Fruit fly (Drosophila melanogaster): ENCODE results near the gene CG15498.

CG15498 gene

dm6 chr3R:21604564-21604963, 35.6 kb upstream of the CG15498 start:
- TF ChIP-seq Myc (optimal IDR thresholded peaks at IDR 0.05), result no peak

- no peak for TF ChIP-seq Sin3A (optimal IDR thresholded peaks at IDR 0.05)
- no peak for TF ChIP-seq ttk (optimal IDR thresholded peaks at IDR 0.05)
- no peak for TF ChIP-seq psq (optimal IDR thresholded peaks at IDR 0.05)
- TF ChIP-seq h (optimal IDR thresholded peaks at IDR 0.05), result no peak
- no peak for TF ChIP-seq insv (optimal IDR thresholded peaks at IDR 0.05)
- no peak for TF ChIP-seq Myc (optimal IDR thresholded peaks at IDR 0.05)
These were observed 33.7 kb upstream of the CG15498 start for dm6 chr3R:21602688-21603031.

- no peak for TF ChIP-seq psq (optimal IDR thresholded peaks at IDR 0.05)
- no peak for TF ChIP-seq ttk (optimal IDR thresholded peaks at IDR 0.05)
- no peak for TF ChIP-seq h (optimal IDR thresholded peaks at IDR 0.05)
These were observed 33.2 kb upstream of the CG15498 start for dm6 chr3R:21601954-21602687.

- no peak for TF ChIP-seq Sin3A (optimal IDR thresholded peaks at IDR 0.05)
- TF ChIP-seq h (optimal IDR thresholded peaks at IDR 0.05), result no peak
- TF ChIP-seq Myc (optimal IDR thresholded peaks at IDR 0.05), result no peak
- TF ChIP-seq ttk (optimal IDR thresholded peaks at IDR 0.05), result no peak
- no peak for TF ChIP-seq insv (optimal IDR thresholded peaks at IDR 0.05)
These were observed 30.7 kb upstream of the CG15498 start for dm6 chr3R:21599642-21600041.

dm6 chr3R:21598605-21599004, 29.7 kb upstream of the CG15498 start:
- TF ChIP-seq ttk (optimal IDR thresholded peaks at IDR 0.05), result no peak
- no peak for TF ChIP-seq insv (optimal IDR thresholded peaks at IDR 0.05)
- no peak for TF ChIP-seq Sin3A (optimal IDR thresholded peaks at IDR 0.05)
- no peak for TF ChIP-seq h (optimal IDR thresholded peaks at IDR 0.05)
- TF ChIP-seq Myc (optimal IDR thresholded peaks at IDR 0.05), result no peak
- no peak for TF ChIP-seq psq (optimal IDR thresholded peaks at IDR 0.05)

- TF ChIP-seq insv (optimal IDR thresholded peaks at IDR 0.05) (no peak), psq (optimal IDR thresholded peaks at IDR 0.05) (no peak), h (optimal IDR thresholded peaks at IDR 0.05) (no peak), Myc (optimal IDR thresholded peaks at IDR 0.05) (no peak), Sin3A (optimal IDR thresholded peaks at IDR 0.05) (no peak), ttk (optimal IDR thresholded peaks at IDR 0.05) (no peak)
These were observed 28.9 kb upstream of the CG15498 start for dm6 chr3R:21597877-21598276.

dm6 chr3R:21596151-21596802, 27.3 kb upstream of the CG15498 start:
- TF ChIP-seq Myc (optimal IDR thresholded peaks at IDR 0.05) (no peak), insv (optimal IDR thresholded peaks at IDR 0.05) (no peak), h (optimal IDR thresholded peaks at IDR 0.05) (no peak), ttk (optimal IDR thresholded peaks at IDR 0.05) (no peak), Sin3A (optimal IDR thresholded peaks at IDR 0.05) (no peak), psq (optimal IDR thresholded peaks at IDR 0.05) (no peak)

- TF ChIP-seq Sin3A (optimal IDR thresholded peaks at IDR 0.05) (no peak), insv (optimal IDR thresholded peaks at IDR 0.05) (no peak), Myc (optimal IDR thresholded peaks at IDR 0.05) (no peak), psq (optimal IDR thresholded peaks at IDR 0.05) (no peak), ttk (optimal IDR thresholded peaks at IDR 0.05) (no peak)
These were observed 25.5 kb upstream of the CG15498 start for dm6 chr3R:21594417-21594892.

- TF ChIP-seq insv (optimal IDR thresholded peaks at IDR 0.05) (no peak), Sin3A (optimal IDR thresholded peaks at IDR 0.05) (no peak), ttk (optimal IDR thresholded peaks at IDR 0.05) (no peak), Myc (optimal IDR thresholded peaks at IDR 0.05) (no peak), psq (optimal IDR thresholded peaks at IDR 0.05) (no peak), h (optimal IDR thresholded peaks at IDR 0.05) (no peak)
These were observed 24.9 kb upstream of the CG15498 start for dm6 chr3R:21593735-21594345.

dm6 chr3R:21593079-21593478, 24.1 kb upstream of the CG15498 start:
- no peak for TF ChIP-seq ttk (optimal IDR thresholded peaks at IDR 0.05)
- no peak for TF ChIP-seq psq (optimal IDR thresholded peaks at IDR 0.05)
- TF ChIP-seq h (optimal IDR thresholded peaks at IDR 0.05), result no peak
- TF ChIP-seq insv (optimal IDR thresholded peaks at IDR 0.05), result no peak
- no peak for TF ChIP-seq Myc (optimal IDR thresholded peaks at IDR 0.05)
- TF ChIP-seq Sin3A (optimal IDR thresholded peaks at IDR 0.05), result no peak

- TF ChIP-seq Myc (optimal IDR thresholded peaks at IDR 0.05) (no peak), psq (optimal IDR thresholded peaks at IDR 0.05) (peak; percentile 56)
These were observed 23.0 kb upstream of the CG15498 start for dm6 chr3R:21591962-21592361.

- no peak for TF ChIP-seq insv (optimal IDR thresholded peaks at IDR 0.05)
- TF ChIP-seq Sin3A (optimal IDR thresholded peaks at IDR 0.05), result no peak
- no peak for TF ChIP-seq Myc (optimal IDR thresholded peaks at IDR 0.05)
- no peak for TF ChIP-seq ttk (optimal IDR thresholded peaks at IDR 0.05)
- no peak for TF ChIP-seq h (optimal IDR thresholded peaks at IDR 0.05)
- TF ChIP-seq psq (optimal IDR thresholded peaks at IDR 0.05), result no peak
These were observed 22.4 kb upstream of the CG15498 start for dm6 chr3R:21591370-21591743.
